Worm (Caenorhabditis elegans) whole organism, L4 larva: ENCODE results near the gene T21C9.13.

Experiments
- F26F4.8 ChIP-seq: fragments of 200-800 bp; sonication (Bioruptor generic); conservative IDR thresholded peaks from 2 replicates; pipeline ENCODE4 v1.3.6; 2022; ENCODE audit warnings: missing genetic modification characterization, missing compliant biosample characterization
- F49E8.2 ChIP-seq: sonication (generic microtip); optimal IDR thresholded peaks from 2 replicates; lab custom pipeline; 2016; ENCODE audit warnings: missing compliant biosample characterization, mild to moderate bottlenecking, missing genetic modification characterization, borderline replicate concordance
- R02D3.7 ChIP-seq: fragments of 150-350 bp; sonication (generic microtip); optimal IDR thresholded peaks from 3 replicates; lab custom pipeline; 2014; ENCODE audit warnings: missing biosample characterization, missing genetic modification characterization
- ZK546.5 ChIP-seq, 2 experiments: sonication (generic microtip); optimal IDR thresholded peaks; 2 replicates each; lab custom pipeline; 2017; ENCODE audit warnings: missing biosample characterization in 2 of 2, missing genetic modification characterization in 2 of 2
- daf-12 ChIP-seq: fragments of 150-350 bp; optimal IDR thresholded peaks from 2 replicates; lab custom pipeline; 2014; ENCODE audit warnings: missing biosample characterization, missing genetic modification reagents, missing genetic modification characterization
- egl-27 ChIP-seq: sonication (generic microtip); optimal IDR thresholded peaks from 3 replicates; lab custom pipeline; 2017; ENCODE audit warnings: missing biosample characterization, missing genetic modification reagents, missing genetic modification characterization
- fos-1 ChIP-seq: fragments of 150-350 bp; optimal IDR thresholded peaks from 2 replicates; lab custom pipeline; 2014; ENCODE audit warnings: missing biosample characterization, missing genetic modification characterization
- lin-13 ChIP-seq: fragments of 150-350 bp; optimal IDR thresholded peaks from 2 replicates; lab custom pipeline; 2014; ENCODE audit warnings: missing biosample characterization, missing genetic modification reagents, missing genetic modification characterization
- nhr-10 ChIP-seq: fragments of 150-350 bp; optimal IDR thresholded peaks from 2 replicates; lab custom pipeline; 2014; ENCODE audit warnings: missing biosample characterization, missing genetic modification characterization
- nhr-11 ChIP-seq: fragments of 150-350 bp; optimal IDR thresholded peaks from 2 replicates; lab custom pipeline; 2014; ENCODE audit warnings: missing biosample characterization, missing genetic modification characterization
- nhr-237 ChIP-seq: sonication (generic microtip); optimal IDR thresholded peaks from 2 replicates; lab custom pipeline; 2017; ENCODE audit warnings: missing biosample characterization, missing genetic modification characterization
- nhr-6 ChIP-seq: fragments of 150-350 bp; optimal IDR thresholded peaks from 2 replicates; lab custom pipeline; 2014; ENCODE audit warnings: missing biosample characterization, missing genetic modification characterization
- unc-39 ChIP-seq: sonication (generic microtip); optimal IDR thresholded peaks from 2 replicates; lab custom pipeline; 2017; ENCODE audit warnings: missing biosample characterization, missing genetic modification characterization
- zag-1 ChIP-seq: fragments of 150-350 bp; optimal IDR thresholded peaks from 2 replicates; lab custom pipeline; 2014; ENCODE audit warnings: missing biosample characterization, missing genetic modification characterization

DNA sequence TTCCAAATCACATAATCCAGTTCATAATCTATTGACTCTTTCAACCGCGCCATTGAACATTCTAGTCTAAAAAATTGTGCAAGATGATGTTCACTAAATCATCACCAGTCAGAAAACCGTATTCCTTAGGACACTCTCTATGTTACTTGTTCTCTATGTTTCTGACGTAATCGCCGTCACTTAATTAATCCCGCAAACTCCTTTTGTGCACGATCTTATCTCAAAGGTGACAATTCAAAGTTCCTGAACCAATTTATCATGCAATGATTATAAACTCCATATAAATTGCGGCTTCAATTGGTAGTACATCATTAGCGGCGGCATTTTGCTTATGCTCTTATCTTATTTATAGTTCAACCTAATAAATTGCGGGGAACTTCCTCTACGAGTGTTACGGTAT, 34.2 kb upstream of the T21C9.13 start:
- no peak for TF ChIP-seq F49E8.2 (tag; lab: Kevin White, UChicago)
- no peak for TF ChIP-seq nhr-11 (tag; lab: Kevin White, UChicago)
- no peak for TF ChIP-seq egl-27
- TF ChIP-seq unc-39 (tag; lab: Kevin White, UChicago), result no peak
- no peak for TF ChIP-seq F26F4.8 (GFP tag; lab: Robert Waterston, UW)
- TF ChIP-seq R02D3.7 (tag; lab: Kevin White, UChicago), result no peak
- TF ChIP-seq nhr-237 (tag; lab: Kevin White, UChicago), result no peak
- TF ChIP-seq nhr-6 (tag; lab: Kevin White, UChicago), result no peak
- no peak for TF ChIP-seq daf-12 (tag; lab: Kevin White, UChicago)
- no peak for TF ChIP-seq ZK546.5 (tag; optimal IDR thresholded peaks at IDR 0.05; lab: Kevin White, UChicago)
- no peak for TF ChIP-seq nhr-10 (tag; lab: Kevin White, UChicago)
- TF ChIP-seq lin-13 (GFP tag; lab: Kevin White, UChicago), result no peak
- no peak for TF ChIP-seq zag-1
- no peak for TF ChIP-seq fos-1 (tag; lab: Kevin White, UChicago)
